Worm (Caenorhabditis elegans) whole organism, L3 larva: ENCODE data around the gene Y51A2A.5.
"Not testable (repeated sequence)": the region's sequence is repeated elsewhere in the genome, so short reads cannot be mapped to it uniquely, and the experiment has no call there.

Source experiments
- R02D3.7 ChIP-seq: fragments of 150-350 bp; optimal IDR thresholded peaks from 2 replicates; lab custom pipeline; 2014; ENCODE audit warnings: missing biosample characterization, missing genetic modification characterization
- ZK546.5 ChIP-seq: sonication (generic microtip); optimal IDR thresholded peaks from 2 replicates; lab custom pipeline; 2017; ENCODE audit warnings: missing biosample characterization, missing genetic modification characterization
- ceh-16 ChIP-seq: sonication (generic microtip); optimal IDR thresholded peaks from 2 replicates; lab custom pipeline; 2017; ENCODE audit warnings: missing biosample characterization, missing genetic modification characterization
- ceh-28 ChIP-seq: fragments of 150-350 bp; optimal IDR thresholded peaks from 2 replicates; lab custom pipeline; 2014; ENCODE audit warnings: missing biosample characterization, missing genetic modification reagents, missing genetic modification characterization
- ceh-82 ChIP-seq: fragments of 150-350 bp; optimal IDR thresholded peaks from 2 replicates; lab custom pipeline; 2014; ENCODE audit warnings: missing biosample characterization, missing genetic modification characterization
- elt-1 ChIP-seq: fragments of 150-350 bp; optimal IDR thresholded peaks from 2 replicates; lab custom pipeline; 2014; ENCODE audit warnings: missing biosample characterization, missing genetic modification characterization
- elt-2 ChIP-seq: sonication (generic microtip); optimal IDR thresholded peaks from 2 replicates; lab custom pipeline; 2016; ENCODE audit warnings: missing genetic modification reagents, mild to moderate bottlenecking, missing genetic modification characterization, missing compliant biosample characterization
- eor-1 ChIP-seq, 2 experiments: fragments of 150-350 bp; optimal IDR thresholded peaks; 2 replicates each; lab custom pipeline; 2014 to 2018; ENCODE audit warnings: missing biosample characterization in 2 of 2, missing genetic modification characterization in 2 of 2
- fkh-10 ChIP-seq: sonication (generic microtip); optimal IDR thresholded peaks from 2 replicates; lab custom pipeline; 2017; ENCODE audit warnings: missing biosample characterization, missing genetic modification reagents, missing genetic modification characterization
- jun-1 ChIP-seq: fragments of 150-350 bp; optimal IDR thresholded peaks from 2 replicates; lab custom pipeline; 2014; ENCODE audit warnings: missing biosample characterization, missing genetic modification reagents, missing genetic modification characterization
- lin-15B ChIP-seq: fragments of 150-350 bp; optimal IDR thresholded peaks from 2 replicates; lab custom pipeline; 2014; ENCODE audit warnings: missing biosample characterization, missing genetic modification characterization
- lin-39 ChIP-seq: fragments of 150-350 bp; optimal IDR thresholded peaks from 2 replicates; lab custom pipeline; 2018; ENCODE audit warnings: missing biosample characterization, missing genetic modification reagents, missing genetic modification characterization
- lsy-12 ChIP-seq: sonication (generic microtip); optimal IDR thresholded peaks from 2 replicates; lab custom pipeline; 2016; ENCODE audit warnings: mild to moderate bottlenecking, missing genetic modification characterization, missing compliant biosample characterization
- mdl-1 ChIP-seq: fragments of 150-350 bp; optimal IDR thresholded peaks from 2 replicates; lab custom pipeline; 2014; ENCODE audit warnings: missing biosample characterization, missing genetic modification characterization
- mml-1 ChIP-seq: fragments of 150-350 bp; sonication (generic microtip); optimal IDR thresholded peaks from 3 replicates; lab custom pipeline; 2014; ENCODE audit warnings: missing biosample characterization, missing genetic modification characterization
- nfya-1 ChIP-seq: sonication (generic microtip); optimal IDR thresholded peaks from 2 replicates; lab custom pipeline; 2017; ENCODE audit warnings: missing genetic modification characterization, mild to moderate bottlenecking, missing compliant biosample characterization, antibody characterized with exemption, moderate library complexity; ENCODE audit not compliant: insufficient read depth
- nhr-11 ChIP-seq: fragments of 150-350 bp; optimal IDR thresholded peaks from 2 replicates; lab custom pipeline; 2014; ENCODE audit warnings: missing biosample characterization, missing genetic modification characterization
- nhr-12 ChIP-seq: fragments of 150-350 bp; optimal IDR thresholded peaks from 2 replicates; lab custom pipeline; 2014; ENCODE audit warnings: missing biosample characterization, missing genetic modification characterization
- nhr-23 ChIP-seq: fragments of 150-350 bp; optimal IDR thresholded peaks from 2 replicates; lab custom pipeline; 2014; ENCODE audit warnings: missing biosample characterization, missing genetic modification reagents, missing genetic modification characterization
- nhr-28 ChIP-seq: fragments of 150-350 bp; optimal IDR thresholded peaks from 2 replicates; lab custom pipeline; 2014; ENCODE audit warnings: missing biosample characterization, missing genetic modification characterization
- nhr-67 ChIP-seq: fragments of 150-350 bp; optimal IDR thresholded peaks from 2 replicates; lab custom pipeline; 2014; ENCODE audit warnings: missing biosample characterization, missing genetic modification characterization
- nhr-76 ChIP-seq: fragments of 150-350 bp; sonication (generic microtip); optimal IDR thresholded peaks from 5 replicates; lab custom pipeline; 2014; ENCODE audit warnings: missing biosample characterization, missing genetic modification characterization
- nhr-77 ChIP-seq: fragments of 150-350 bp; optimal IDR thresholded peaks from 2 replicates; lab custom pipeline; 2014; ENCODE audit warnings: missing biosample characterization, missing genetic modification characterization
- pha-4 ChIP-seq: fragments of 150-350 bp; optimal IDR thresholded peaks from 2 replicates; lab custom pipeline; 2014; ENCODE audit warnings: missing biosample characterization, missing genetic modification reagents, missing genetic modification characterization
- pqm-1 ChIP-seq: fragments of 150-350 bp; optimal IDR thresholded peaks from 2 replicates; lab custom pipeline; 2017; ENCODE audit warnings: missing biosample characterization, missing genetic modification characterization, inconsistent platforms
- snpc-4 ChIP-seq: fragments of 150-350 bp; optimal IDR thresholded peaks from 2 replicates; lab custom pipeline; 2014; ENCODE audit warnings: missing biosample characterization, missing genetic modification characterization
- unc-39 ChIP-seq: sonication (generic microtip); optimal IDR thresholded peaks from 4 replicates; lab custom pipeline; 2017; ENCODE audit warnings: missing biosample characterization, missing genetic modification characterization
- ztf-11 ChIP-seq: fragments of 150-350 bp; optimal IDR thresholded peaks from 2 replicates; lab custom pipeline; 2014; ENCODE audit warnings: missing biosample characterization, missing genetic modification characterization
- ztf-4 ChIP-seq: fragments of 150-350 bp; optimal IDR thresholded peaks from 2 replicates; lab custom pipeline; 2014; ENCODE audit warnings: missing biosample characterization, missing genetic modification characterization

Gene Y51A2A.5

DNA sequence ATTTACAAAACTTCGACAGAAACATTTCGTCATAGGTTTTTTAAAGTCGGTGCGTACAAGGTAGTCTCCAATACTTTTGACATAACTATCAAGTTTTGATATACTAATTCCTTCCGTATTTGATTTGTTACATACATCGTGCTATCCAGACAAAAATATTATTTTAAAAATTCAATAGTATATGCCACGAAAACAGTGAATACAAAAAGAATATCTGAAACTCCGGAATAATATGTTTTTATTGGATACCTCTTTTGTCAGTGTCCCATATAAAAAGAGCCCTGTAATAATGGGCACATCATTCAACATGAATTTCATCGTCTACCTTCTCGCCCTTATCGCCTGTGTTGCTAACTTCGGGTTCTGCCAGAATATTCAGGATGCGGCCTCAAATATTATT, 6.3 kb upstream of the Y51A2A.5 start, which contains the start of gene Y51A2A.12:
Gene Y51A2A.12, plus strand, starts transcription at position 301 of the 400 bp plus-strand sequence.
- TF ChIP-seq mdl-1 (tag; lab: Kevin White, UChicago), result no peak
- no peak for TF ChIP-seq elt-2 (tag; lab: Kevin White, UChicago)
- TF ChIP-seq ztf-4 (tag; lab: Kevin White, UChicago), result no peak
- no peak for TF ChIP-seq pqm-1 (tag; lab: Kevin White, UChicago)
- TF ChIP-seq R02D3.7 (tag; lab: Kevin White, UChicago), result no peak

DNA sequence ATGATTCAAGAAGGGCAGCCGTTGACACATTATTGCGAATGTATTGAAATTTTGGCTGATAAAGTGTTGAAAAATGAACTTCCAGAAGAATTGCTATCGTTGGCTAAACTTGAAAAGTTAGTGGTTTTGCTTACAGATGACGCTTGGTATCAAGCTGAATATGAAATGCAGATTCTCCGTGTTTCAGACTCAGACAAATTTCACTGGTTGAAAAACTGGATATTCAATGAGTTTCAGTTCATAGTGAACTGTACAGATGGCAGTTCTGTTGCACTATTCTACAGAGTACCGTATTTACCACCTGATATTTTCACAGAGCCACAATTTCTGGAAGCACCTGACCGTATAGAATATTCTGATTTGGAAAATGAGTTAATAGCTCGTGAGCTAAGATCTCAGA, 707 bp downstream of the Y51A2A.5 start:
- TF ChIP-seq nhr-76 (tag; lab: Kevin White, UChicago), result no peak
- no peak for TF ChIP-seq lin-15B
- no peak for TF ChIP-seq nhr-12
- no peak for TF ChIP-seq nhr-67 (tag; lab: Kevin White, UChicago)

DNA sequence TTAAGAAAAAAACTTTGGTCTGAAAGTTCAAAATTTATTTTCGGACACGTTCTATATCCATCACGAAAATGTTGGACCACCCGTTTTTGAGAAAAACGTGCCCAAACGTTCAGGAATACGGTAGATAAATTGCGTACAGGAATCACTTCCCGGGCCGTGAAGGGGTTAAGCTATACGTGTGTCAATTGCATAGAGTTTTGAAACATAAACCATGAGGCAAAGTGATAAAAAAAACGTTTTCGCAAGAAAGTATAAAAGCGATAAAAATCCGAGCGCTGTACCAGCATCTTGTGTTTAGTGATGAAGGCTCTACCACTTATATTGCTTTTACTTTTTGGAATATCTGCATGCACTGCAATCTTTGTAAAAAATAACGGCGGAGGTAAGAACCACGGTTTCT, 3.8 kb downstream of the Y51A2A.5 start, which contains the start of gene Y51A2A.6:
Gene Y51A2A.6, plus strand, starts transcription at position 301 of the 400 bp plus-strand sequence.
- TF ChIP-seq mdl-1 (tag; lab: Kevin White, UChicago); ztf-4 (tag; lab: Kevin White, UChicago); elt-1: not testable (repeated sequence)

DNA sequence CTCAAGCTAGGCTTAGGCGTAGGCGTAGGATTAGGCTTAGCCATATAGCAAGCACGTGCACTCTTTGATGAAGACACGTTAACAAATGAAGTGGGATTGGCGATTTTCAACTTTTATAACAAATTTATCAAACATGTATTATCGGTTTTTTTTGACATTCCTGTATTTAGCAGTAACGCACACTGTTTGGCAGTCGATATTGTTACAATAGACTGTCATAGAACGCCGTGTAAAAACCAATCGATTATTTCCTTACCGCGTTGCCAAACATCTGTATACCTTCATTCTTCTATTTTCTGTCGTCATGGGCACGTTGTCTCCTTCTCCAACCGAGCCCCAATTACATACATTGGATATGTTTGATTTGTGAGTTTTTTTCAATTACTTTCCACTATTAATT, 19.7 kb downstream of the Y51A2A.5 start, which contains the start of gene fbxb-119:
Gene fbxb-119, plus strand, starts transcription at position 301 of the 400 bp plus-strand sequence.
- TF ChIP-seq ztf-11 (tag; lab: Kevin White, UChicago), result no peak

DNA sequence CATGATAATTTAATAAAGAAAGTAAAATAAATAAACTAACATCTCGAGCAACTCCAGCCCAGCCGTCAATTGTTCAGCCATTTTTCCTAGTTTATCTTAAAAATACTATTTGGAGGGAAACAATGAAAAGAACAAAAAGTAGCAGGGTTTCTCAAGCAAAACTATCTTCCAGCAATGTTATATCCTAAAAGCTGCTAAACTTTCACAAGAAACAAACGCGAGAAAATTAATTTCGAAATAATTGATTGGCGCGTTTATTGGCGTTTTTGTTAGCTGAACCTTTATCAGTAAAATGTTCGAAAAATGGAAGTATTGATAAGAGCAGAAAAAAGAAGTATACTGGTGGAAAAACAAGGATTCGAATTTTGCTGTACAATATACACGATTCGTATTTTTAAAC, 24.6 kb downstream of the Y51A2A.5 start, which contains the start of gene B0462.5:
Gene B0462.5, minus strand, starts transcription at position 101 of the 400 bp plus-strand sequence.
- no peak for TF ChIP-seq ceh-82 (tag; lab: Kevin White, UChicago)
- TF ChIP-seq elt-2 (tag; lab: Kevin White, UChicago), result peak; percentile 50
- no peak for TF ChIP-seq nhr-28
- no peak for TF ChIP-seq nhr-23
- peak; percentile 3 for TF ChIP-seq pqm-1 (tag; lab: Kevin White, UChicago)
- TF ChIP-seq, all 47 proteins: peak for 2

DNA sequence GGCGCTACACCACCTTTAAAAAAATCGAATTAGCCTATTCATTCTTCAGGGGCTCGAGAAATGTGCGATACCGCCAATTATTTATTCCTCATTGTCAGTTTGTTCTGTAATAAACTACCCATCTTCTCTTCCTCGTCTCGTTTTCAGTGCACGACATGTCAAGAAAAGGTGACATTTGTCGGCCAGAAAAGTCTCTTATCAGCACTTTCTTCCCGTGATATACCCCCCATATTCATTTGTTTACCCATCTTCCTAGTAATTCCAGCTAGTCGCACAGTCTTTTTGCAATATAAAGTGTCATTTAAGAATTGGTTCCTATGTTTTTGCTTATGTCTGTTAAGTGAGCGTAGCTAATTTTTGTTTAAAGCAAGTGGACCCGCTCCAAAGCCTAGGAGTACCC, 25.9 kb downstream of the Y51A2A.5 start:
- TF ChIP-seq pqm-1 (tag; lab: Kevin White, UChicago), result peak; percentile 15
- TF ChIP-seq elt-2 (tag; lab: Kevin White, UChicago), result peak; percentile 73
- no peak for TF ChIP-seq lsy-12
- peak; percentile 51 for TF ChIP-seq jun-1 (tag; lab: Kevin White, UChicago)
- TF ChIP-seq nhr-28, result no peak
- TF ChIP-seq lin-39, result no peak
- no peak for TF ChIP-seq unc-39 (tag; lab: Kevin White, UChicago)
- no peak for TF ChIP-seq snpc-4 (tag; lab: Kevin White, UChicago)
- TF ChIP-seq nhr-67 (tag; lab: Kevin White, UChicago), result no peak
- no peak for TF ChIP-seq mml-1 (tag; lab: Kevin White, UChicago)
- peak; percentile 9 for TF ChIP-seq pha-4

DNA sequence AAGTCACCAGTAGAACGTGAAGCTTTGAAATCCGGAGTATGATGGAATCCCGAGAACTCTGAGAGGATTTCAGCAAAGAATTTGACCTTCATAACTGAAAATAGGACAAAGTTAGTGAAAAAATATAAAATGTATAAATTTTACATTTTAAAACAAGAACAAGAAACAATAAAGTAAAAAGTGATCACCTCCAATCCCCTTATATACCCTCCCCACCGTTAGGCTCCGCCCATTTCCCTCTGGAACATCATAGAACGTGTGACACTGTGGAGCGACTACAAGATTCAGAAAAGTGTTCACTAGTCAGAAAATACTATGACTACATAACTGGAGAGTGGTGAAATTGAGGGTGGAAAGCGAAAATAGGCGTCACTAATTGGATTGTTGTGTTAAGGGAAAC, 32.5 kb downstream of the Y51A2A.5 start, which contains the start of gene B0462.4:
Gene B0462.4, minus strand, starts transcription at position 101 of the 400 bp plus-strand sequence.
- TF ChIP-seq ceh-16 (tag; lab: Kevin White, UChicago) (no peak), unc-39 (tag; lab: Kevin White, UChicago) (no peak), nfya-1 (no peak), ZK546.5 (tag; lab: Kevin White, UChicago) (no peak), lsy-12 (no peak), nhr-76 (tag; lab: Kevin White, UChicago) (no peak), nhr-77 (tag; lab: Kevin White, UChicago) (no peak), R02D3.7 (tag; lab: Kevin White, UChicago) (no peak), nhr-67 (tag; lab: Kevin White, UChicago) (no peak), nhr-11 (no peak)

DNA sequence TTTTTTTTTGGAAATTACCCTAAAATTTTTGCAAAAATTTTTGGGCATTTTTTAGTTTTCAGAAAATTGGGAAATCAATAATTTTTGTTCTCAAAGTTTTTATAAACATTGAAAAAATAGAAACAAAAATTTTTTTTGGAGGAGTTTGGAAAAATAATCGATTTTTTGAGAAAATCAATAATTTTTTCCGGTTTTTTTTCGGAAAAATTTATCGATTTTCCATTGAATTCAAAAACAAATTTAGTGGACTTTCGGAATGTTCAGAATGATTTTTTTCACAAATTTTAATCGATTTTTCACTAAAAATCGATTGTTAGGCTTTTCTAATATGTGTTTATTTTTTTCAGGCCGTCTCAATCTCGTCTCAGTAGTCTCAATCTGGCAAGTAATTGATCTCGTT, 39.0 kb downstream of the Y51A2A.5 start:
- no peak for TF ChIP-seq lsy-12
- no peak for TF ChIP-seq fkh-10 (GFP tag; lab: Kevin White, UChicago)
- no peak for TF ChIP-seq eor-1 (tag; optimal IDR thresholded peaks at IDR 0.05; lab: Kevin White, UChicago)
- peak; percentile 57 for TF ChIP-seq ceh-28 (tag; lab: Kevin White, UChicago)
